Worm (Caenorhabditis elegans): ENCODE measurements around the gene prmn-1.

Gene prmn-1

ce11 chrX:11368845-11369244, 16.0 kb upstream of the prmn-1 start:
- no peak for TF ChIP-seq unc-62 (GFP tag; optimal IDR thresholded peaks at IDR 0.05)

ce11 chrX:11370090-11370489, 14.8 kb upstream of the prmn-1 start:
- no peak for TF ChIP-seq unc-62 (GFP tag; optimal IDR thresholded peaks at IDR 0.05)

ce11 chrX:11375509-11375908, 9.4 kb upstream of the prmn-1 start, which contains the start of gene F42E11.3:
Gene F42E11.3, minus strand, starts transcription at chrX:11375609.
- no peak for TF ChIP-seq unc-62 (GFP tag; optimal IDR thresholded peaks at IDR 0.05)

ce11 chrX:11377370-11377769, 7.5 kb upstream of the prmn-1 start, which contains the start of gene tni-1:
Gene tni-1, minus strand, starts transcription at chrX:11377470.
- TF ChIP-seq unc-62 (GFP tag; optimal IDR thresholded peaks at IDR 0.05): no peak

ce11 chrX:11379135-11379781, 5.6 kb upstream of the prmn-1 start:
- TF ChIP-seq unc-62 (GFP tag; optimal IDR thresholded peaks at IDR 0.05): no peak

ce11 chrX:11383359-11383758, 1.5 kb upstream of the prmn-1 start:
- no peak for TF ChIP-seq unc-62 (GFP tag; optimal IDR thresholded peaks at IDR 0.05)

- no peak for TF ChIP-seq unc-62 (GFP tag; optimal IDR thresholded peaks at IDR 0.05)
Observed at ce11 chrX:11385916-11386315, 1.0 kb downstream of the prmn-1 start.

ce11 chrX:11386903-11387302, 2.0 kb downstream of the prmn-1 start:
- no peak for TF ChIP-seq unc-62 (GFP tag; optimal IDR thresholded peaks at IDR 0.05)

- TF ChIP-seq unc-62 (GFP tag; optimal IDR thresholded peaks at IDR 0.05): no peak
Observed at ce11 chrX:11387723-11388330, 2.9 kb downstream of the prmn-1 start.

ce11 chrX:11392924-11393323, 8.0 kb downstream of the prmn-1 start, which contains the start of gene prx-12:
Gene prx-12, plus strand, starts transcription at chrX:11393294.
- TF ChIP-seq unc-62 (GFP tag; optimal IDR thresholded peaks at IDR 0.05): no peak

- no peak for TF ChIP-seq unc-62 (GFP tag; optimal IDR thresholded peaks at IDR 0.05)
Observed at ce11 chrX:11400467-11401184, 15.7 kb downstream of the prmn-1 start.

ce11 chrX:11405908-11406307, 21.0 kb downstream of the prmn-1 start, which contains the start of gene slo-2:
Gene slo-2, minus strand, starts transcription at chrX:11405931.
- no peak for TF ChIP-seq unc-62 (GFP tag; optimal IDR thresholded peaks at IDR 0.05)

ce11 chrX:11406784-11407183, 21.9 kb downstream of the prmn-1 start:
- TF ChIP-seq unc-62 (GFP tag; optimal IDR thresholded peaks at IDR 0.05): no peak

ce11 chrX:11407682-11408335, 22.9 kb downstream of the prmn-1 start, which contains the start of gene F08B12.4:
Gene F08B12.4, minus strand, starts transcription at chrX:11407732.
- TF ChIP-seq unc-62 (GFP tag; optimal IDR thresholded peaks at IDR 0.05): no peak

ce11 chrX:11409457-11409856, 24.6 kb downstream of the prmn-1 start:
- no peak for TF ChIP-seq unc-62 (GFP tag; optimal IDR thresholded peaks at IDR 0.05)

ce11 chrX:11411675-11412074, 26.8 kb downstream of the prmn-1 start:
- no peak for TF ChIP-seq unc-62 (GFP tag; optimal IDR thresholded peaks at IDR 0.05)

Measured in whole organism, dauer.